Fruit fly (Drosophila melanogaster): Measurements from ENCODE around the gene CG43102.

The CG43102 gene

dm6 chr3R:17809014-17809413 lies 14.7 kb upstream of the CG43102 start, which contains the start of gene Odj:
TSS of gene Odj (minus strand) at chr3R:17809222.
- no peak for TF ChIP-seq usp (GFP tag; optimal IDR thresholded peaks at IDR 0.05)
- TF ChIP-seq EcR (GFP tag; optimal IDR thresholded peaks at IDR 0.05), result no peak
- no peak for TF ChIP-seq pan (optimal IDR thresholded peaks at IDR 0.05)
- no peak for TF ChIP-seq psq (optimal IDR thresholded peaks at IDR 0.05)
- TF ChIP-seq Dll (optimal IDR thresholded peaks at IDR 0.05), result no peak
- TF ChIP-seq CG8478 (optimal IDR thresholded peaks at IDR 0.05), result no peak

dm6 chr3R:17807035-17807606 lies 12.8 kb upstream of the CG43102 start, which contains the start of gene CG17801:
TSS of gene CG17801 (minus strand) at chr3R:17807085.
- TF ChIP-seq usp (GFP tag; optimal IDR thresholded peaks at IDR 0.05) (no peak), EcR (GFP tag; optimal IDR thresholded peaks at IDR 0.05) (no peak), CG8478 (optimal IDR thresholded peaks at IDR 0.05) (no peak), psq (optimal IDR thresholded peaks at IDR 0.05) (no peak), pan (optimal IDR thresholded peaks at IDR 0.05) (no peak), Dll (optimal IDR thresholded peaks at IDR 0.05) (no peak)

dm6 chr3R:17805092-17805491 lies 10.8 kb upstream of the CG43102 start, which contains the start of gene Nnk:
TSS of gene Nnk (minus strand) at chr3R:17805249.
- no peak for TF ChIP-seq usp (GFP tag; optimal IDR thresholded peaks at IDR 0.05)
- no peak for TF ChIP-seq CG8478 (optimal IDR thresholded peaks at IDR 0.05)
- no peak for TF ChIP-seq psq (optimal IDR thresholded peaks at IDR 0.05)
- no peak for TF ChIP-seq Dll (optimal IDR thresholded peaks at IDR 0.05)
- no peak for TF ChIP-seq pan (optimal IDR thresholded peaks at IDR 0.05)
- no peak for TF ChIP-seq EcR (GFP tag; optimal IDR thresholded peaks at IDR 0.05)

dm6 chr3R:17803025-17803424 lies 8.7 kb upstream of the CG43102 start, which contains the start of gene CG17806:
TSS of gene CG17806 (minus strand) at chr3R:17803260.
- TF ChIP-seq EcR (GFP tag; optimal IDR thresholded peaks at IDR 0.05) (no peak), psq (optimal IDR thresholded peaks at IDR 0.05) (no peak), Dll (optimal IDR thresholded peaks at IDR 0.05) (no peak), pan (optimal IDR thresholded peaks at IDR 0.05) (no peak), CG8478 (optimal IDR thresholded peaks at IDR 0.05) (no peak), usp (GFP tag; optimal IDR thresholded peaks at IDR 0.05) (no peak)

- TF ChIP-seq usp (GFP tag; optimal IDR thresholded peaks at IDR 0.05) (no peak), CG8478 (optimal IDR thresholded peaks at IDR 0.05) (no peak), Dll (optimal IDR thresholded peaks at IDR 0.05) (no peak), psq (optimal IDR thresholded peaks at IDR 0.05) (no peak), EcR (GFP tag; optimal IDR thresholded peaks at IDR 0.05) (no peak), pan (optimal IDR thresholded peaks at IDR 0.05) (no peak)
Observed at dm6 chr3R:17801264-17801663, 7.0 kb upstream of the CG43102 start, which contains the start of gene CG17803. TSS of gene CG17803 (minus strand) at chr3R:17801512.

dm6 chr3R:17798211-17798737 lies 4.0 kb upstream of the CG43102 start, which contains the start of gene CG7379:
TSS of gene CG7379 (minus strand) at chr3R:17798304.
- TF ChIP-seq pan (optimal IDR thresholded peaks at IDR 0.05) (no peak), EcR (GFP tag; optimal IDR thresholded peaks at IDR 0.05) (no peak), usp (GFP tag; optimal IDR thresholded peaks at IDR 0.05) (no peak), psq (optimal IDR thresholded peaks at IDR 0.05) (no peak), CG8478 (optimal IDR thresholded peaks at IDR 0.05) (no peak), Dll (optimal IDR thresholded peaks at IDR 0.05) (no peak)

- TF ChIP-seq usp (GFP tag; optimal IDR thresholded peaks at IDR 0.05), result no peak
- no peak for TF ChIP-seq CG8478 (optimal IDR thresholded peaks at IDR 0.05)
- TF ChIP-seq pan (optimal IDR thresholded peaks at IDR 0.05), result no peak
- no peak for TF ChIP-seq EcR (GFP tag; optimal IDR thresholded peaks at IDR 0.05)
- no peak for TF ChIP-seq psq (optimal IDR thresholded peaks at IDR 0.05)
- TF ChIP-seq Dll (optimal IDR thresholded peaks at IDR 0.05), result no peak
Observed at dm6 chr3R:17795561-17796170, 1.4 kb upstream of the CG43102 start.

- TF ChIP-seq CG8478 (optimal IDR thresholded peaks at IDR 0.05), result no peak
- no peak for TF ChIP-seq Dll (optimal IDR thresholded peaks at IDR 0.05)
- no peak for TF ChIP-seq psq (optimal IDR thresholded peaks at IDR 0.05)
Observed at dm6 chr3R:17795075-17795420, 758 bp upstream of the CG43102 start, which contains the start of gene pasi1. TSS of gene pasi1 (plus strand) at chr3R:17795075.

- no peak for TF ChIP-seq CG8478 (optimal IDR thresholded peaks at IDR 0.05)
- TF ChIP-seq usp (GFP tag; optimal IDR thresholded peaks at IDR 0.05), result no peak
- no peak for TF ChIP-seq EcR (GFP tag; optimal IDR thresholded peaks at IDR 0.05)
- no peak for TF ChIP-seq Dll (optimal IDR thresholded peaks at IDR 0.05)
- TF ChIP-seq pan (optimal IDR thresholded peaks at IDR 0.05), result no peak
- no peak for TF ChIP-seq psq (optimal IDR thresholded peaks at IDR 0.05)
Observed at dm6 chr3R:17793287-17793686, 1.0 kb downstream of the CG43102 start.

- TF ChIP-seq EcR (GFP tag; optimal IDR thresholded peaks at IDR 0.05) (no peak), psq (optimal IDR thresholded peaks at IDR 0.05) (no peak), CG8478 (optimal IDR thresholded peaks at IDR 0.05) (no peak), Dll (optimal IDR thresholded peaks at IDR 0.05) (no peak), pan (optimal IDR thresholded peaks at IDR 0.05) (no peak), usp (GFP tag; optimal IDR thresholded peaks at IDR 0.05) (no peak)
Observed at dm6 chr3R:17789937-17790336, 4.4 kb downstream of the CG43102 start.

dm6 chr3R:17787780-17788179 lies 6.5 kb downstream of the CG43102 start:
- no peak for TF ChIP-seq Dll (optimal IDR thresholded peaks at IDR 0.05)
- TF ChIP-seq pan (optimal IDR thresholded peaks at IDR 0.05), result no peak
- TF ChIP-seq EcR (GFP tag; optimal IDR thresholded peaks at IDR 0.05), result no peak
- no peak for TF ChIP-seq usp (GFP tag; optimal IDR thresholded peaks at IDR 0.05)
- no peak for TF ChIP-seq psq (optimal IDR thresholded peaks at IDR 0.05)
- TF ChIP-seq CG8478 (optimal IDR thresholded peaks at IDR 0.05), result no peak

dm6 chr3R:17784189-17784588 lies 10.1 kb downstream of the CG43102 start:
- TF ChIP-seq Dll (optimal IDR thresholded peaks at IDR 0.05) (no peak), CG8478 (optimal IDR thresholded peaks at IDR 0.05) (no peak), pan (optimal IDR thresholded peaks at IDR 0.05) (no peak), EcR (GFP tag; optimal IDR thresholded peaks at IDR 0.05) (no peak), usp (GFP tag; optimal IDR thresholded peaks at IDR 0.05) (no peak), psq (optimal IDR thresholded peaks at IDR 0.05) (no peak)
